Worm (Caenorhabditis elegans) whole organism, L3 larva: ENCODE results near the gene cri-2.
A peak's percentile ranks its signal among the peaks of the same experiment; 100 is the strongest.

Experiments
- R02D3.7 ChIP-seq: fragments of 150-350 bp; optimal IDR thresholded peaks from 2 replicates; lab custom pipeline; 2014; ENCODE audit warnings: missing biosample characterization, missing genetic modification characterization
- ZK546.5 ChIP-seq: sonication (generic microtip); optimal IDR thresholded peaks from 2 replicates; lab custom pipeline; 2017; ENCODE audit warnings: missing biosample characterization, missing genetic modification characterization
- aly-2 ChIP-seq: fragments of 150-350 bp; optimal IDR thresholded peaks from 2 replicates; lab custom pipeline; 2014; ENCODE audit warnings: missing biosample characterization, missing genetic modification characterization
- ceh-16 ChIP-seq: sonication (generic microtip); optimal IDR thresholded peaks from 2 replicates; lab custom pipeline; 2017; ENCODE audit warnings: missing biosample characterization, missing genetic modification characterization
- ceh-28 ChIP-seq: fragments of 150-350 bp; optimal IDR thresholded peaks from 2 replicates; lab custom pipeline; 2014; ENCODE audit warnings: missing biosample characterization, missing genetic modification reagents, missing genetic modification characterization
- ceh-82 ChIP-seq: fragments of 150-350 bp; optimal IDR thresholded peaks from 2 replicates; lab custom pipeline; 2014; ENCODE audit warnings: missing biosample characterization, missing genetic modification characterization
- ceh-9 ChIP-seq: sonication (generic microtip); optimal IDR thresholded peaks from 2 replicates; lab custom pipeline; 2018; ENCODE audit warnings: missing biosample characterization, missing genetic modification characterization
- daf-12 ChIP-seq: fragments of 150-350 bp; optimal IDR thresholded peaks from 2 replicates; lab custom pipeline; 2014; ENCODE audit warnings: missing biosample characterization, missing genetic modification reagents, missing genetic modification characterization
- egl-27 ChIP-seq: sonication (generic microtip); optimal IDR thresholded peaks from 4 replicates; lab custom pipeline; 2017; ENCODE audit warnings: missing biosample characterization, missing genetic modification reagents, missing genetic modification characterization
- egl-5 ChIP-seq: fragments of 150-350 bp; optimal IDR thresholded peaks from 2 replicates; lab custom pipeline; 2017; ENCODE audit warnings: missing biosample characterization, missing genetic modification reagents, missing genetic modification characterization, inconsistent platforms
- elt-1 ChIP-seq: fragments of 150-350 bp; optimal IDR thresholded peaks from 2 replicates; lab custom pipeline; 2014; ENCODE audit warnings: missing biosample characterization, missing genetic modification characterization
- elt-2 ChIP-seq: sonication (generic microtip); optimal IDR thresholded peaks from 2 replicates; lab custom pipeline; 2016; ENCODE audit warnings: missing genetic modification reagents, mild to moderate bottlenecking, missing genetic modification characterization, missing compliant biosample characterization
- elt-3 ChIP-seq, 3 experiments: fragments of 150-350 bp in 1 of 3; sonication (generic microtip) in 2 of 3; optimal IDR thresholded peaks; 2 replicates in 2 of 3; 4 replicates in 1 of 3; lab custom pipeline; 2014 to 2017; ENCODE audit warnings: missing biosample characterization in 3 of 3, missing genetic modification characterization in 3 of 3
- eor-1 ChIP-seq, 2 experiments: fragments of 150-350 bp; optimal IDR thresholded peaks; 2 replicates each; lab custom pipeline; 2014 to 2018; ENCODE audit warnings: missing biosample characterization in 2 of 2, missing genetic modification characterization in 2 of 2
- fkh-10 ChIP-seq: sonication (generic microtip); optimal IDR thresholded peaks from 2 replicates; lab custom pipeline; 2017; ENCODE audit warnings: missing biosample characterization, missing genetic modification reagents, missing genetic modification characterization
- fkh-2 ChIP-seq: fragments of 150-350 bp; optimal IDR thresholded peaks from 2 replicates; lab custom pipeline; 2014; ENCODE audit warnings: missing biosample characterization, missing genetic modification reagents, missing genetic modification characterization
- fos-1 ChIP-seq: fragments of 150-350 bp; optimal IDR thresholded peaks from 2 replicates; lab custom pipeline; 2014; ENCODE audit warnings: missing biosample characterization, missing genetic modification characterization
- hmg-11 ChIP-seq: sonication (generic microtip); optimal IDR thresholded peaks from 2 replicates; lab custom pipeline; 2016; ENCODE audit warnings: missing genetic modification characterization, missing compliant biosample characterization
- jun-1 ChIP-seq: fragments of 150-350 bp; optimal IDR thresholded peaks from 2 replicates; lab custom pipeline; 2014; ENCODE audit warnings: missing biosample characterization, missing genetic modification reagents, missing genetic modification characterization
- lin-15B ChIP-seq: fragments of 150-350 bp; optimal IDR thresholded peaks from 2 replicates; lab custom pipeline; 2014; ENCODE audit warnings: missing biosample characterization, missing genetic modification characterization
- lin-39 ChIP-seq: fragments of 150-350 bp; optimal IDR thresholded peaks from 2 replicates; lab custom pipeline; 2018; ENCODE audit warnings: missing biosample characterization, missing genetic modification reagents, missing genetic modification characterization
- lsy-12 ChIP-seq: sonication (generic microtip); optimal IDR thresholded peaks from 2 replicates; lab custom pipeline; 2016; ENCODE audit warnings: mild to moderate bottlenecking, missing genetic modification characterization, missing compliant biosample characterization
- mdl-1 ChIP-seq: fragments of 150-350 bp; optimal IDR thresholded peaks from 2 replicates; lab custom pipeline; 2014; ENCODE audit warnings: missing biosample characterization, missing genetic modification characterization
- mml-1 ChIP-seq: fragments of 150-350 bp; sonication (generic microtip); optimal IDR thresholded peaks from 3 replicates; lab custom pipeline; 2014; ENCODE audit warnings: missing biosample characterization, missing genetic modification characterization
- nfya-1 ChIP-seq: sonication (generic microtip); optimal IDR thresholded peaks from 2 replicates; lab custom pipeline; 2017; ENCODE audit warnings: missing genetic modification characterization, mild to moderate bottlenecking, missing compliant biosample characterization, antibody characterized with exemption, moderate library complexity; ENCODE audit not compliant: insufficient read depth
- nhr-11 ChIP-seq: fragments of 150-350 bp; optimal IDR thresholded peaks from 2 replicates; lab custom pipeline; 2014; ENCODE audit warnings: missing biosample characterization, missing genetic modification characterization
- nhr-23 ChIP-seq: fragments of 150-350 bp; optimal IDR thresholded peaks from 2 replicates; lab custom pipeline; 2014; ENCODE audit warnings: missing biosample characterization, missing genetic modification reagents, missing genetic modification characterization
- nhr-237 ChIP-seq: fragments of 150-350 bp; optimal IDR thresholded peaks from 2 replicates; lab custom pipeline; 2014; ENCODE audit warnings: missing biosample characterization, missing genetic modification characterization
- nhr-25 ChIP-seq: sonication (generic microtip); optimal IDR thresholded peaks from 2 replicates; lab custom pipeline; 2017; ENCODE audit warnings: missing biosample characterization, missing genetic modification characterization
- nhr-28 ChIP-seq: fragments of 150-350 bp; optimal IDR thresholded peaks from 2 replicates; lab custom pipeline; 2014; ENCODE audit warnings: missing biosample characterization, missing genetic modification characterization
- nhr-43 ChIP-seq: sonication (generic microtip); optimal IDR thresholded peaks from 2 replicates; lab custom pipeline; 2016; ENCODE audit warnings: mild to moderate bottlenecking, missing genetic modification characterization, missing compliant biosample characterization; ENCODE audit not compliant: poor library complexity, severe bottlenecking
- nhr-67 ChIP-seq: fragments of 150-350 bp; optimal IDR thresholded peaks from 2 replicates; lab custom pipeline; 2014; ENCODE audit warnings: missing biosample characterization, missing genetic modification characterization
- nhr-76 ChIP-seq: fragments of 150-350 bp; sonication (generic microtip); optimal IDR thresholded peaks from 5 replicates; lab custom pipeline; 2014; ENCODE audit warnings: missing biosample characterization, missing genetic modification characterization
- nhr-77 ChIP-seq: fragments of 150-350 bp; optimal IDR thresholded peaks from 2 replicates; lab custom pipeline; 2014; ENCODE audit warnings: missing biosample characterization, missing genetic modification characterization
- pha-4 ChIP-seq: fragments of 150-350 bp; optimal IDR thresholded peaks from 2 replicates; lab custom pipeline; 2014; ENCODE audit warnings: missing biosample characterization, missing genetic modification reagents, missing genetic modification characterization
- pqm-1 ChIP-seq: fragments of 150-350 bp; optimal IDR thresholded peaks from 2 replicates; lab custom pipeline; 2017; ENCODE audit warnings: missing biosample characterization, missing genetic modification characterization, inconsistent platforms
- sea-2 ChIP-seq: fragments of 150-350 bp; sonication (generic microtip); optimal IDR thresholded peaks from 4 replicates; lab custom pipeline; 2014; ENCODE audit warnings: missing biosample characterization, missing genetic modification reagents, missing genetic modification characterization
- skn-1 ChIP-seq: fragments of 150-350 bp; optimal IDR thresholded peaks from 2 replicates; lab custom pipeline; 2014; ENCODE audit warnings: missing biosample characterization, missing genetic modification characterization
- snpc-4 ChIP-seq: fragments of 150-350 bp; optimal IDR thresholded peaks from 2 replicates; lab custom pipeline; 2014; ENCODE audit warnings: missing biosample characterization, missing genetic modification characterization
- tbx-2 ChIP-seq: sonication (generic microtip); optimal IDR thresholded peaks from 2 replicates; lab custom pipeline; 2016; ENCODE audit warnings: mild to moderate bottlenecking, missing genetic modification characterization, missing compliant biosample characterization
- unc-39 ChIP-seq: sonication (generic microtip); optimal IDR thresholded peaks from 4 replicates; lab custom pipeline; 2017; ENCODE audit warnings: missing biosample characterization, missing genetic modification characterization
- unc-62 ChIP-seq: fragments of 150-350 bp; sonication (generic microtip); optimal IDR thresholded peaks from 4 replicates; lab custom pipeline; 2014; ENCODE audit warnings: missing biosample characterization, missing genetic modification reagents, missing genetic modification characterization
- ztf-11 ChIP-seq: fragments of 150-350 bp; optimal IDR thresholded peaks from 2 replicates; lab custom pipeline; 2014; ENCODE audit warnings: missing biosample characterization, missing genetic modification characterization
- ztf-4 ChIP-seq: fragments of 150-350 bp; optimal IDR thresholded peaks from 2 replicates; lab custom pipeline; 2014; ENCODE audit warnings: missing biosample characterization, missing genetic modification characterization

Gene cri-2

ce11 chrV:8217661-8218265 lies 16.2 kb downstream of the cri-2 start, which contains the start of gene K07C11.8:
TSS of gene K07C11.8 (minus strand) at chrV:8217884.
- peak; percentile 16 for TF ChIP-seq lin-39
- TF ChIP-seq nhr-11 (tag; lab: Kevin White, UChicago), result no peak
- TF ChIP-seq elt-2 (tag; lab: Kevin White, UChicago), result peak; percentile 46
- TF ChIP-seq fkh-10 (GFP tag; lab: Kevin White, UChicago), result no peak

ce11 chrV:8219550-8219949 lies 17.9 kb downstream of the cri-2 start:
- TF ChIP-seq elt-1 (tag; lab: Kevin White, UChicago), result no peak
- no peak for TF ChIP-seq nhr-28 (tag; lab: Kevin White, UChicago)
- no peak for TF ChIP-seq egl-27 (tag; lab: Kevin White, UChicago)
- no peak for TF ChIP-seq ceh-9 (tag; lab: Kevin White, UChicago)
- no peak for TF ChIP-seq pqm-1
- TF ChIP-seq aly-2 (tag; lab: Kevin White, UChicago), result no peak
- no peak for TF ChIP-seq lin-39
- no peak for TF ChIP-seq nfya-1 (tag; lab: Kevin White, UChicago)
- no peak for TF ChIP-seq nhr-43 (tag; lab: Kevin White, UChicago)
- TF ChIP-seq fkh-10 (GFP tag; lab: Kevin White, UChicago), result no peak
- TF ChIP-seq nhr-25 (tag; lab: Kevin White, UChicago), result no peak
- no peak for TF ChIP-seq daf-12 (tag; lab: Kevin White, UChicago)
- TF ChIP-seq nhr-77 (tag; lab: Kevin White, UChicago), result no peak

- TF ChIP-seq ceh-9 (tag; lab: Kevin White, UChicago), result no peak
- peak; percentile 35 for TF ChIP-seq nhr-23
- no peak for TF ChIP-seq tbx-2 (tag; lab: Kevin White, UChicago)
- TF ChIP-seq ztf-4 (tag; lab: Kevin White, UChicago), result no peak
- TF ChIP-seq nhr-76, result no peak
- no peak for TF ChIP-seq nhr-43 (tag; lab: Kevin White, UChicago)
- no peak for TF ChIP-seq eor-1 (tag; optimal IDR thresholded peaks at IDR 0.05; lab: Kevin White, UChicago)
- peak; percentile 41 for TF ChIP-seq nfya-1 (tag; lab: Kevin White, UChicago)
- peak; percentile 43 for TF ChIP-seq pha-4 (tag; lab: Kevin White, UChicago)
- TF ChIP-seq fkh-2 (tag; lab: Kevin White, UChicago), result no peak
- TF ChIP-seq egl-5 (tag; lab: Kevin White, UChicago), result no peak
- TF ChIP-seq unc-62 (GFP tag; lab: Kevin White, UChicago), result no peak
- TF ChIP-seq jun-1 (tag; lab: Kevin White, UChicago), result no peak
- no peak for TF ChIP-seq lsy-12 (tag; lab: Kevin White, UChicago)
- no peak for TF ChIP-seq nhr-77 (tag; lab: Kevin White, UChicago)
- no peak for TF ChIP-seq nhr-25 (tag; lab: Kevin White, UChicago)
- TF ChIP-seq mml-1 (tag; lab: Kevin White, UChicago), result no peak
- TF ChIP-seq R02D3.7, result no peak
- no peak for TF ChIP-seq lin-39
- no peak for TF ChIP-seq ztf-11 (tag; lab: Kevin White, UChicago)
- no peak for TF ChIP-seq nhr-28 (tag; lab: Kevin White, UChicago)
- TF ChIP-seq elt-2 (tag; lab: Kevin White, UChicago), result no peak
- TF ChIP-seq hmg-11 (tag; lab: Kevin White, UChicago), result no peak
- TF ChIP-seq lin-15B (tag; lab: Kevin White, UChicago), result peak; percentile 25
- no peak for TF ChIP-seq elt-3 (tag; optimal IDR thresholded peaks at IDR 0.05; lab: Kevin White, UChicago)
- peak; percentile 60 for TF ChIP-seq ceh-28
- TF ChIP-seq nhr-11 (tag; lab: Kevin White, UChicago), result no peak
- no peak for TF ChIP-seq aly-2 (tag; lab: Kevin White, UChicago)
- TF ChIP-seq sea-2, result no peak
- TF ChIP-seq nhr-67 (tag; lab: Kevin White, UChicago), result no peak
- TF ChIP-seq elt-1 (tag; lab: Kevin White, UChicago), result no peak
- TF ChIP-seq ceh-82 (tag; lab: Kevin White, UChicago), result no peak
- TF ChIP-seq ZK546.5 (tag; lab: Kevin White, UChicago), result no peak
- TF ChIP-seq nhr-237, result no peak
- TF ChIP-seq fos-1 (tag; lab: Kevin White, UChicago), result no peak
- TF ChIP-seq pqm-1, result no peak
- TF ChIP-seq skn-1 (tag; lab: Kevin White, UChicago), result no peak
- no peak for TF ChIP-seq fkh-10 (GFP tag; lab: Kevin White, UChicago)
- no peak for TF ChIP-seq ceh-16
- TF ChIP-seq mdl-1, result no peak
- TF ChIP-seq snpc-4 (tag; lab: Kevin White, UChicago), result peak; percentile 53
- no peak for TF ChIP-seq egl-27 (tag; lab: Kevin White, UChicago)
- TF ChIP-seq unc-39 (tag; lab: Kevin White, UChicago), result no peak
- TF ChIP-seq daf-12 (tag; lab: Kevin White, UChicago), result no peak
Measured at ce11 chrV:8221083-8221538, 19.5 kb downstream of the cri-2 start, which contains the start of the genes cogc-6 and air-1. TSS of gene cogc-6 (minus strand) at chrV:8221316. TSS of gene air-1 (plus strand) at chrV:8221488.
